Fruit fly (Drosophila melanogaster): Measurements from ENCODE around the gene CG6356.

CG6356 gene

dm6 chr3R:24283582-24284085, at the start of gene CG6356:
Gene CG6356 (plus strand): TSS chr3R:24283955.
- TF ChIP-seq CG8478 (optimal IDR thresholded peaks at IDR 0.05) (no peak), EcR (GFP tag; optimal IDR thresholded peaks at IDR 0.05) (peak in 1 of 2 experiments; percentile 48)

dm6 chr3R:24234162-24234529, 49.6 kb upstream of the CG6356 start:
- TF ChIP-seq usp (GFP tag; optimal IDR thresholded peaks at IDR 0.05) (no peak), psq (optimal IDR thresholded peaks at IDR 0.05) (no peak), CG8478 (optimal IDR thresholded peaks at IDR 0.05) (no peak), EcR (GFP tag; optimal IDR thresholded peaks at IDR 0.05) (no peak)

dm6 chr3R:24234721-24235120, 49.0 kb upstream of the CG6356 start:
- TF ChIP-seq usp (GFP tag; optimal IDR thresholded peaks at IDR 0.05) (no peak), CG8478 (optimal IDR thresholded peaks at IDR 0.05) (no peak), EcR (GFP tag; optimal IDR thresholded peaks at IDR 0.05) (no peak), Dll (optimal IDR thresholded peaks at IDR 0.05) (no peak), pan (optimal IDR thresholded peaks at IDR 0.05) (no peak), psq (optimal IDR thresholded peaks at IDR 0.05) (no peak)

- TF ChIP-seq psq (optimal IDR thresholded peaks at IDR 0.05) (no peak), EcR (GFP tag; optimal IDR thresholded peaks at IDR 0.05) (no peak), Dll (optimal IDR thresholded peaks at IDR 0.05) (no peak), CG8478 (optimal IDR thresholded peaks at IDR 0.05) (no peak), pan (optimal IDR thresholded peaks at IDR 0.05) (no peak), usp (GFP tag; optimal IDR thresholded peaks at IDR 0.05) (no peak)
Measured at dm6 chr3R:24252494-24252893, 31.3 kb upstream of the CG6356 start, which contains the start of gene beta-PheRS. Gene beta-PheRS (minus strand): TSS chr3R:24252679.

dm6 chr3R:24258333-24258732, 25.4 kb upstream of the CG6356 start:
- TF ChIP-seq usp (GFP tag; optimal IDR thresholded peaks at IDR 0.05): no peak
- no peak for TF ChIP-seq psq (optimal IDR thresholded peaks at IDR 0.05)
- no peak for TF ChIP-seq CG8478 (optimal IDR thresholded peaks at IDR 0.05)
- no peak for TF ChIP-seq Dll (optimal IDR thresholded peaks at IDR 0.05)
- no peak for TF ChIP-seq pan (optimal IDR thresholded peaks at IDR 0.05)
- TF ChIP-seq EcR (GFP tag; optimal IDR thresholded peaks at IDR 0.05): no peak

- TF ChIP-seq Dll (optimal IDR thresholded peaks at IDR 0.05): peak; percentile 81
- no peak for TF ChIP-seq usp (GFP tag; optimal IDR thresholded peaks at IDR 0.05)
Measured at dm6 chr3R:24259278-24260040, 24.3 kb upstream of the CG6356 start.

dm6 chr3R:24260041-24260379, 23.7 kb upstream of the CG6356 start:
- TF ChIP-seq EcR (GFP tag; optimal IDR thresholded peaks at IDR 0.05) (no peak), CG8478 (optimal IDR thresholded peaks at IDR 0.05) (no peak), psq (optimal IDR thresholded peaks at IDR 0.05) (no peak), usp (GFP tag; optimal IDR thresholded peaks at IDR 0.05) (no peak)

dm6 chr3R:24260411-24260810, 23.3 kb upstream of the CG6356 start:
- TF ChIP-seq EcR (GFP tag; optimal IDR thresholded peaks at IDR 0.05) (no peak), pan (optimal IDR thresholded peaks at IDR 0.05) (no peak), CG8478 (optimal IDR thresholded peaks at IDR 0.05) (no peak), usp (GFP tag; optimal IDR thresholded peaks at IDR 0.05) (no peak), psq (optimal IDR thresholded peaks at IDR 0.05) (no peak)

- TF ChIP-seq psq (optimal IDR thresholded peaks at IDR 0.05) (no peak), pan (optimal IDR thresholded peaks at IDR 0.05) (no peak), usp (GFP tag; optimal IDR thresholded peaks at IDR 0.05) (no peak), Dll (optimal IDR thresholded peaks at IDR 0.05) (no peak), EcR (GFP tag; optimal IDR thresholded peaks at IDR 0.05) (no peak), CG8478 (optimal IDR thresholded peaks at IDR 0.05) (no peak)
Measured at dm6 chr3R:24261380-24262021, 22.3 kb upstream of the CG6356 start.

dm6 chr3R:24262923-24263322, 20.8 kb upstream of the CG6356 start:
- no peak for TF ChIP-seq CG8478 (optimal IDR thresholded peaks at IDR 0.05)
- TF ChIP-seq pan (optimal IDR thresholded peaks at IDR 0.05): no peak
- TF ChIP-seq usp (GFP tag; optimal IDR thresholded peaks at IDR 0.05): no peak
- no peak for TF ChIP-seq psq (optimal IDR thresholded peaks at IDR 0.05)
- TF ChIP-seq Dll (optimal IDR thresholded peaks at IDR 0.05): no peak
- no peak for TF ChIP-seq EcR (GFP tag; optimal IDR thresholded peaks at IDR 0.05)

- no peak for TF ChIP-seq CG8478 (optimal IDR thresholded peaks at IDR 0.05)
- no peak for TF ChIP-seq Dll (optimal IDR thresholded peaks at IDR 0.05)
- TF ChIP-seq EcR (GFP tag; optimal IDR thresholded peaks at IDR 0.05): no peak
- no peak for TF ChIP-seq usp (GFP tag; optimal IDR thresholded peaks at IDR 0.05)
- no peak for TF ChIP-seq pan (optimal IDR thresholded peaks at IDR 0.05)
- no peak for TF ChIP-seq psq (optimal IDR thresholded peaks at IDR 0.05)
Measured at dm6 chr3R:24263588-24264413, 20.0 kb upstream of the CG6356 start.
